Worm (Caenorhabditis elegans): ENCODE results near the gene mcd-1.

Gene mcd-1

ce11 chrII:13872191-13872889, 16.0 kb upstream of the mcd-1 start, which contains the start of the genes cup-14 and ndub-8 (continued):
- TF ChIP-seq nhr-10 (tag; optimal IDR thresholded peaks at IDR 0.05) (no peak), gmeb-1 (tag; optimal IDR thresholded peaks at IDR 0.05) (peak; percentile 90), skn-1 (tag; optimal IDR thresholded peaks at IDR 0.05) (no peak), elt-3 (tag; optimal IDR thresholded peaks at IDR 0.05) (no peak), ztf-1 (GFP tag; conservative IDR thresholded peaks at IDR 0.05) (no peak), nhr-6 (tag; optimal IDR thresholded peaks at IDR 0.05) (peak; percentile 58), nhr-21 (tag; optimal IDR thresholded peaks at IDR 0.05) (peak; percentile 79), nhr-23 (tag; optimal IDR thresholded peaks at IDR 0.05) (no peak), nhr-77 (tag; optimal IDR thresholded peaks at IDR 0.05) (peak; percentile 68), lin-11 (tag; optimal IDR thresholded peaks at IDR 0.05) (peak; percentile 91), sma-3 (GFP tag; optimal IDR thresholded peaks at IDR 0.05) (peak; percentile 92), fos-1 (tag; optimal IDR thresholded peaks at IDR 0.05) (peak; percentile 43), ceh-16 (tag; optimal IDR thresholded peaks at IDR 0.05) (peak; percentile 35), nhr-237 (tag; optimal IDR thresholded peaks at IDR 0.05) (peak; percentile 12), mab-5 (tag; optimal IDR thresholded peaks at IDR 0.05) (peak; percentile 93), lin-39 (tag; optimal IDR thresholded peaks at IDR 0.05) (no peak), Y55F3AM.14 (GFP tag; optimal IDR thresholded peaks at IDR 0.05) (peak; percentile 41), nhr-129 (tag; optimal IDR thresholded peaks at IDR 0.05) (peak; percentile 61), ZK546.5 (tag; optimal IDR thresholded peaks at IDR 0.05) (peak; percentile 59), sem-4 (tag; optimal IDR thresholded peaks at IDR 0.05) (peak; percentile 91), F13H6.1 (tag; optimal IDR thresholded peaks at IDR 0.05) (peak; percentile 81), dmd-4 (tag; optimal IDR thresholded peaks at IDR 0.05) (no peak), nhr-11 (tag; optimal IDR thresholded peaks at IDR 0.05) (no peak), ama-1 (optimal IDR thresholded peaks at IDR 0.05) (peak; percentile 28), nhr-12 (tag; optimal IDR thresholded peaks at IDR 0.05) (no peak), elt-1 (tag; optimal IDR thresholded peaks at IDR 0.05) (no peak), lin-13 (GFP tag; optimal IDR thresholded peaks at IDR 0.05) (peak; percentile 89)

ce11 chrII:13875734-13876133, 12.6 kb upstream of the mcd-1 start, which contains the start of gene ing-3:
Gene ing-3 (plus strand): TSS chrII:13876034.
- no peak for TF ChIP-seq nhr-237 (tag; optimal IDR thresholded peaks at IDR 0.05)
- TF ChIP-seq gmeb-1 (tag; optimal IDR thresholded peaks at IDR 0.05): no peak
- no peak for TF ChIP-seq aly-2 (tag; optimal IDR thresholded peaks at IDR 0.05)
- no peak for TF ChIP-seq unc-39 (tag; optimal IDR thresholded peaks at IDR 0.05)
- no peak for TF ChIP-seq nhr-77 (tag; optimal IDR thresholded peaks at IDR 0.05)
- TF ChIP-seq mab-5 (tag; optimal IDR thresholded peaks at IDR 0.05): no peak
- no peak for TF ChIP-seq sma-3 (GFP tag; optimal IDR thresholded peaks at IDR 0.05)
- no peak for TF ChIP-seq egl-27 (tag; optimal IDR thresholded peaks at IDR 0.05)
- TF ChIP-seq ztf-1 (GFP tag; conservative IDR thresholded peaks at IDR 0.05): no peak
- no peak for TF ChIP-seq nhr-25 (tag; optimal IDR thresholded peaks at IDR 0.05)
- TF ChIP-seq blmp-1 (tag; optimal IDR thresholded peaks at IDR 0.05; ENCODE audit: insufficient read depth): no peak
- no peak for TF ChIP-seq lsy-2 (tag; optimal IDR thresholded peaks at IDR 0.05)
- TF ChIP-seq ceh-82 (tag; optimal IDR thresholded peaks at IDR 0.05): no peak
- TF ChIP-seq ztf-4 (tag; optimal IDR thresholded peaks at IDR 0.05): no peak
- TF ChIP-seq unc-62 (GFP tag; optimal IDR thresholded peaks at IDR 0.05): no peak
- no peak for TF ChIP-seq nhr-10 (tag; optimal IDR thresholded peaks at IDR 0.05)
- TF ChIP-seq lin-39 (tag; optimal IDR thresholded peaks at IDR 0.05): no peak
- no peak for TF ChIP-seq dmd-4 (tag; optimal IDR thresholded peaks at IDR 0.05)
- TF ChIP-seq mdl-1 (tag; optimal IDR thresholded peaks at IDR 0.05): no peak
- TF ChIP-seq R02D3.7 (tag; optimal IDR thresholded peaks at IDR 0.05): no peak

- TF ChIP-seq C34F6.9 (tag; optimal IDR thresholded peaks at IDR 0.05) (no peak), aly-2 (tag; optimal IDR thresholded peaks at IDR 0.05) (no peak), elt-1 (tag; optimal IDR thresholded peaks at IDR 0.05) (no peak), elt-3 (tag; optimal IDR thresholded peaks at IDR 0.05) (no peak)
These were observed 10.3 kb upstream of the mcd-1 start for ce11 chrII:13877994-13878393.

All from whole organism, L2 larva.